Worm (Caenorhabditis elegans): ENCODE measurements around the gene H39E23.3.

DNA sequence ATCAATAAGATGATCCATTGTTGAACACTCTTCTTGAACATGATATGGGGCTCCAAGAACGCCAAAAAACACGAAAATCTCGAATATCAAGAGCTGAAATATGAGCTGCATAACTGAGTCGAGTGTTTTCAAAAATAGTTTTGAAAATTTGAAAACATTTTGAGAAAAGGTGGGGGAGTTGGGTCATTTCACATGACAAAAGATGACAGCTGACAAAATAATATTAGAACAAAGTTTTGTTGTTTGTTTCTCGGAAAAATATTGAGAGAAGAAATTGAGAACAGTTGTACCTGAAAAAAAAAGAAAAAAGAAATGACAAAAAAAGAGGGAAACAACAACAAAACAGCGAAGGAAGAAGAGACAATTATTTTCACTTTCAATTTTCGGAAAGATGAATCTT is 9.1 kb upstream of the H39E23.3 start, which contains the start of the genes D1086.2 and D1086.1:
- TF ChIP-seq him-1 (tag; optimal IDR thresholded peaks at IDR 0.05) (no peak), W03F9.2 (tag; optimal IDR thresholded peaks at IDR 0.05) (no peak)

Data from whole organism, L4/young adult.